Worm (Caenorhabditis elegans) whole organism, L4 larva: ENCODE data around the gene B0524.6.

ENCODE experiments used
- egl-27 ChIP-seq: sonication (generic microtip); optimal IDR thresholded peaks from 3 replicates; lab custom pipeline; 2017; ENCODE audit warnings: missing biosample characterization, missing genetic modification reagents, missing genetic modification characterization
- mdl-1 ChIP-seq, 2 experiments: fragments of 150-350 bp in 1 of 2; sonication (generic microtip) in 1 of 2; optimal IDR thresholded peaks; 2 replicates each; lab custom pipeline; 2014 to 2017; ENCODE audit warnings: missing biosample characterization in 2 of 2, missing genetic modification characterization in 2 of 2

DNA sequence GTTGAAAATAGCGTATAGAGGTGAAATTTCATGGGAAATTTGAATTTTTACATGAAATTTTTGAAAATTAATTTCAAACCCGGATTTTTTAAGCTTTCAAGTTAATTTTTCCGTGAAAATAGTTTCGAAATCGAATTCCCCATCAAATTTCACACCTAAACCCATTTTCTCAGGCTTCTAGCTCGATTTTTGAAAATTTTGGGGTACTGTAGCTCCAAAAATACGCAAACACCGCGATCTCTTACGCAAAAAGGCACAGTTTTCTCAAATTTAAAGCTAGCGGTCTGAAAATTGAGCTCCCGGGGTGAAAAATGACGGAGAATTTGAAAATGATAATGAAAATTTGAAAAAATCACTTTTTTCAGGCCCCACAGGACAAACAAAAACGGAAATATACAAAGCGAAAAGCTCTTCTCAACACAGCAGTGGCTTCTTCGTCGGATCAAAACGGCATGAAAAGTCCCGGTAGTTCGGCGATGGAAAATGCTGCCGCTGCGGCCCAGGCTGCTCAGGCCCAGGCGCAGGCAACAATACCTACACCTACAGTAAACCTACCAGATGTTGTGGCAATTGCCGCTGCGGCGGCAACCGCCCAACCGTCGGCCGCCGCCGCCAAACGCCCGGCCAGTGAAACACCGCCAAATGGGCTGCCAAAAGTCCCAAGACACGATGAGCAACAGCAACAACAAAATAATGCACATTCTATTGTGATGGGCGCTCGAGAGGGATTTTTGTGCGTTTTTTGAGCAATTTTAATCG is 23.5 kb upstream of the B0524.6 start:
- TF ChIP-seq egl-27, result no peak
- TF ChIP-seq mdl-1 (tag; optimal IDR thresholded peaks at IDR 0.05; lab: Kevin White, UChicago), result no peak
